Worm (Caenorhabditis elegans) whole organism, young adult: ENCODE results near the gene srlf-21.

Source experiments
- B0261.1 ChIP-seq: sonication (generic microtip); optimal IDR thresholded peaks from 2 replicates; lab custom pipeline; 2016; ENCODE audit warnings: mild to moderate bottlenecking, missing genetic modification characterization, moderate library complexity, missing compliant biosample characterization
- K11D2.4 ChIP-seq: fragments of 200-800 bp; sonication (Bioruptor generic); IDR thresholded peaks from 2 replicates; pipeline ENCODE4 v1.3.6; 2022; ENCODE audit warnings: missing genetic modification reagents, missing genetic modification characterization, missing compliant biosample characterization
- bed-2 ChIP-seq: fragments of 200-800 bp; sonication (Bioruptor generic); IDR thresholded peaks from 2 replicates; pipeline ENCODE4 v1.3.6; 2022; ENCODE audit warnings: missing genetic modification reagents, missing genetic modification characterization, missing compliant biosample characterization
- dpff-1 ChIP-seq: sonication (generic microtip); optimal IDR thresholded peaks from 2 replicates; lab custom pipeline; 2017; ENCODE audit warnings: mild to moderate bottlenecking, missing genetic modification characterization, missing compliant biosample characterization
- dpl-1 ChIP-seq: fragments of 150-350 bp; optimal IDR thresholded peaks from 2 replicates; lab custom pipeline; 2014; ENCODE audit warnings: missing biosample characterization, missing genetic modification reagents, missing genetic modification characterization
- lir-1 ChIP-seq: fragments of 200-800 bp; sonication (Bioruptor generic); conservative IDR thresholded peaks from 2 replicates; pipeline ENCODE4 v1.3.6; 2022; ENCODE audit warnings: missing genetic modification reagents, missing genetic modification characterization, missing compliant biosample characterization
- madf-6 ChIP-seq: fragments of 200-800 bp; sonication (Bioruptor generic); IDR thresholded peaks from 2 replicates; pipeline ENCODE4 v1.3.6; 2022; ENCODE audit warnings: missing genetic modification reagents, missing genetic modification characterization, missing compliant biosample characterization
- nhr-27 ChIP-seq: fragments of 200-800 bp; sonication (Bioruptor generic); optimal IDR thresholded peaks from 2 replicates; lab custom pipeline; 2018; ENCODE audit warnings: mild to moderate bottlenecking, missing genetic modification characterization, moderate library complexity, missing compliant biosample characterization
- snpc-3.4 ChIP-seq: sonication (generic microtip); optimal IDR thresholded peaks from 2 replicates; lab custom pipeline; 2017; ENCODE audit warnings: missing genetic modification characterization, mild to moderate bottlenecking, missing compliant biosample characterization, antibody characterized with exemption, moderate library complexity, missing genotype, missing genetic modification reagents
- snpc-4 ChIP-seq, 5 experiments: fragments of 150-350 bp in 1 of 5; sonication (generic microtip) in 4 of 5; optimal IDR thresholded peaks; 2 replicates each; lab custom pipeline; 2014 to 2018; ENCODE audit warnings: missing genetic modification characterization in 5 of 5, missing biosample characterization in 3 of 5, antibody characterized with exemption in 2 of 5, mild to moderate bottlenecking in 2 of 5, missing compliant biosample characterization in 2 of 5, missing genotype in 2 of 5, moderate library complexity in 2 of 5, missing genetic modification reagents in 1 of 5
- unc-62 ChIP-seq: fragments of 150-350 bp; optimal IDR thresholded peaks from 2 replicates; lab custom pipeline; 2014; ENCODE audit warnings: missing biosample characterization, missing genetic modification reagents, missing genetic modification characterization

ce11 chrV:911474-911873, 21.2 kb upstream of the srlf-21 start, which contains the start of gene adh-5:
- TF ChIP-seq lir-1 (no peak), madf-6 (GFP tag; lab: Robert Waterston, UW) (no peak), nhr-27 (tag; lab: Kevin White, UChicago) (no peak), bed-2 (no peak), snpc-4 (GFP tag; optimal IDR thresholded peaks at IDR 0.05; lab: Kevin White, UChicago) (no peak), snpc-4 (tag; optimal IDR thresholded peaks at IDR 0.05; lab: Kevin White, UChicago) (no peak), dpff-1 (no peak), B0261.1 (tag; lab: Kevin White, UChicago) (no peak), dpl-1 (GFP tag; lab: Kevin White, UChicago) (no peak), snpc-3.4 (tag; lab: Kevin White, UChicago) (no peak), unc-62 (GFP tag; lab: Kevin White, UChicago) (no peak), K11D2.4 (no peak)
